Worm (Caenorhabditis elegans) whole organism, early embryonic: Measurements from ENCODE around the gene npr-28.

Experiments used
- B0310.2 ChIP-seq: sonication (generic microtip); optimal IDR thresholded peaks from 2 replicates; lab custom pipeline; 2016; ENCODE audit warnings: mild to moderate bottlenecking, missing genetic modification characterization, missing compliant biosample characterization
- F13C5.2 ChIP-seq: sonication (generic microtip); optimal IDR thresholded peaks from 2 replicates; lab custom pipeline; 2017; ENCODE audit warnings: mild to moderate bottlenecking, missing genetic modification characterization, inconsistent platforms, missing compliant biosample characterization
- aly-1 ChIP-seq: sonication (generic microtip); optimal IDR thresholded peaks from 2 replicates; lab custom pipeline; 2016; ENCODE audit warnings: missing genetic modification characterization, missing compliant biosample characterization
- ama-1 ChIP-seq: fragments of 150-350 bp; optimal IDR thresholded peaks from 2 replicates; lab custom pipeline; 2014
- ceh-13 ChIP-seq: fragments of 200-800 bp; sonication (Bioruptor generic); optimal IDR thresholded peaks from 2 replicates; lab custom pipeline; 2018; ENCODE audit warnings: mild to moderate bottlenecking, missing genetic modification characterization, missing compliant biosample characterization
- ceh-36 ChIP-seq: sonication (generic microtip); optimal IDR thresholded peaks from 2 replicates; lab custom pipeline; 2016; ENCODE audit warnings: missing genetic modification characterization, inconsistent platforms, missing compliant biosample characterization
- ets-7 ChIP-seq: sonication (generic microtip); optimal IDR thresholded peaks from 2 replicates; lab custom pipeline; 2016; ENCODE audit warnings: missing genotype, missing genetic modification characterization, missing compliant biosample characterization
- flt-1 ChIP-seq: fragments of 200-800 bp; sonication (Bioruptor generic); IDR thresholded peaks from 2 replicates; pipeline ENCODE4 v1.3.6; 2022; ENCODE audit warnings: missing genetic modification characterization, missing compliant biosample characterization
- hmbx-1 ChIP-seq: sonication (generic microtip); optimal IDR thresholded peaks from 2 replicates; lab custom pipeline; 2016; ENCODE audit warnings: mild to moderate bottlenecking, missing genetic modification characterization, missing compliant biosample characterization
- hmg-4 ChIP-seq: fragments of 200-800 bp; sonication (Bioruptor generic); optimal IDR thresholded peaks from 2 replicates; lab custom pipeline; 2018; ENCODE audit warnings: mild to moderate bottlenecking, missing genetic modification characterization, missing compliant biosample characterization
- hnd-1 ChIP-seq: sonication (generic microtip); optimal IDR thresholded peaks from 2 replicates; lab custom pipeline; 2016; ENCODE audit warnings: missing genetic modification characterization, missing compliant biosample characterization
- pes-1 ChIP-seq: fragments of 200-800 bp; sonication (Bioruptor generic); IDR thresholded peaks from 2 replicates; pipeline ENCODE4 v1.3.6; 2022; ENCODE audit warnings: missing genetic modification reagents, missing genetic modification characterization, missing compliant biosample characterization
- scrt-1 ChIP-seq: fragments of 200-800 bp; sonication (Bioruptor generic); IDR thresholded peaks from 2 replicates; pipeline ENCODE4 v1.3.6; 2022; ENCODE audit warnings: missing genetic modification characterization, missing compliant biosample characterization
- sea-1 ChIP-seq: fragments of 200-800 bp; sonication (Bioruptor generic); conservative IDR thresholded peaks from 2 replicates; pipeline ENCODE4 v1.3.6; 2022; ENCODE audit warnings: missing genetic modification characterization, missing compliant biosample characterization
- tbx-11 ChIP-seq: fragments of 200-800 bp; sonication (Bioruptor generic); IDR thresholded peaks from 2 replicates; pipeline ENCODE4 v1.3.6; 2022; ENCODE audit warnings: missing genetic modification characterization, missing compliant biosample characterization
- tbx-37 ChIP-seq: fragments of 200-800 bp; sonication (Bioruptor generic); conservative IDR thresholded peaks from 2 replicates; pipeline ENCODE4 v1.3.6; 2022; ENCODE audit warnings: missing genetic modification reagents, missing genetic modification characterization, missing compliant biosample characterization
- tra-4 ChIP-seq: sonication (generic microtip); optimal IDR thresholded peaks from 2 replicates; lab custom pipeline; 2017; ENCODE audit warnings: missing genetic modification characterization, missing compliant biosample characterization

npr-28 gene

ce11 chrX:8354284-8354784, 3.5 kb upstream of the npr-28 start:
- TF ChIP-seq tra-4 (tag; lab: Kevin White, UChicago) (no peak), aly-1 (tag; lab: Kevin White, UChicago) (no peak), pes-1 (GFP tag; lab: Robert Waterston, UW) (no peak), ceh-36 (tag; lab: Kevin White, UChicago) (no peak), scrt-1 (no peak), ama-1 (lab: Kevin White, UChicago) (no peak), flt-1 (no peak), tbx-11 (GFP tag; lab: Robert Waterston, UW) (no peak), F13C5.2 (tag; lab: Kevin White, UChicago) (no peak), ets-7 (no peak), hmbx-1 (tag; lab: Kevin White, UChicago) (no peak), tbx-37 (no peak), hnd-1 (no peak), sea-1 (GFP tag; lab: Robert Waterston, UW) (no peak)

- no peak for TF ChIP-seq aly-1 (tag; lab: Kevin White, UChicago)
- TF ChIP-seq tra-4 (tag; lab: Kevin White, UChicago) = no peak
- no peak for TF ChIP-seq ama-1 (lab: Kevin White, UChicago)
- TF ChIP-seq sea-1 (GFP tag; lab: Robert Waterston, UW) = no peak
- TF ChIP-seq tbx-11 (GFP tag; lab: Robert Waterston, UW) = no peak
- TF ChIP-seq hmg-4 (GFP tag; lab: Kevin White, UChicago) = no peak
- no peak for TF ChIP-seq ets-7
- no peak for TF ChIP-seq B0310.2 (tag; lab: Kevin White, UChicago)
- no peak for TF ChIP-seq hmbx-1 (tag; lab: Kevin White, UChicago)
- TF ChIP-seq hnd-1 = no peak
- no peak for TF ChIP-seq ceh-13 (GFP tag; lab: Kevin White, UChicago)
Measured at ce11 chrX:8346248-8346647, 4.6 kb downstream of the npr-28 start, which contains the start of gene drd-5. TSS of gene drd-5 (minus strand) at chrX:8346348.

ce11 chrX:8341675-8342074, 9.2 kb downstream of the npr-28 start, which contains the start of gene F55E10.1:
TSS of gene F55E10.1 (plus strand) at chrX:8341975.
- TF ChIP-seq sea-1 (GFP tag; lab: Robert Waterston, UW) (no peak), ets-7 (no peak), hnd-1 (no peak), hmg-4 (GFP tag; lab: Kevin White, UChicago) (no peak), ceh-36 (tag; lab: Kevin White, UChicago) (no peak), pes-1 (GFP tag; lab: Robert Waterston, UW) (no peak)

ce11 chrX:8340393-8340792, 10.5 kb downstream of the npr-28 start, which contains the start of gene F55E10.2:
TSS of gene F55E10.2 (plus strand) at chrX:8340693.
- TF ChIP-seq scrt-1 (no peak), B0310.2 (tag; lab: Kevin White, UChicago) (no peak), ets-7 (no peak), tbx-11 (GFP tag; lab: Robert Waterston, UW) (no peak), hmbx-1 (tag; lab: Kevin White, UChicago) (no peak), sea-1 (GFP tag; lab: Robert Waterston, UW) (no peak), tbx-37 (no peak), F13C5.2 (tag; lab: Kevin White, UChicago) (no peak), aly-1 (tag; lab: Kevin White, UChicago) (no peak), flt-1 (no peak), tra-4 (tag; lab: Kevin White, UChicago) (no peak), ceh-36 (tag; lab: Kevin White, UChicago) (no peak), hmg-4 (GFP tag; lab: Kevin White, UChicago) (no peak), ceh-13 (GFP tag; lab: Kevin White, UChicago) (no peak), hnd-1 (no peak), pes-1 (GFP tag; lab: Robert Waterston, UW) (no peak), ama-1 (lab: Kevin White, UChicago) (no peak)

ce11 chrX:8327800-8328199, 23.1 kb downstream of the npr-28 start, which contains the start of gene F55E10.4:
TSS of gene F55E10.4 (minus strand) at chrX:8327900.
- no peak for TF ChIP-seq scrt-1
- TF ChIP-seq aly-1 (tag; lab: Kevin White, UChicago) = no peak
- no peak for TF ChIP-seq sea-1 (GFP tag; lab: Robert Waterston, UW)
- no peak for TF ChIP-seq hmg-4 (GFP tag; lab: Kevin White, UChicago)
- TF ChIP-seq tbx-37 = no peak
- TF ChIP-seq tbx-11 (GFP tag; lab: Robert Waterston, UW) = no peak
- no peak for TF ChIP-seq ceh-36 (tag; lab: Kevin White, UChicago)
- no peak for TF ChIP-seq ama-1 (lab: Kevin White, UChicago)
- TF ChIP-seq pes-1 (GFP tag; lab: Robert Waterston, UW) = no peak
- no peak for TF ChIP-seq ceh-13 (GFP tag; lab: Kevin White, UChicago)
- TF ChIP-seq hmbx-1 (tag; lab: Kevin White, UChicago) = no peak
- TF ChIP-seq B0310.2 (tag; lab: Kevin White, UChicago) = no peak
- TF ChIP-seq F13C5.2 (tag; lab: Kevin White, UChicago) = no peak
- TF ChIP-seq ets-7 = no peak
- TF ChIP-seq hnd-1 = no peak

- no peak for TF ChIP-seq tbx-37
- no peak for TF ChIP-seq sea-1 (GFP tag; lab: Robert Waterston, UW)
- TF ChIP-seq aly-1 (tag; lab: Kevin White, UChicago) = no peak
- no peak for TF ChIP-seq scrt-1
- TF ChIP-seq hmg-4 (GFP tag; lab: Kevin White, UChicago) = no peak
- no peak for TF ChIP-seq hnd-1
- no peak for TF ChIP-seq ama-1 (lab: Kevin White, UChicago)
- no peak for TF ChIP-seq B0310.2 (tag; lab: Kevin White, UChicago)
- TF ChIP-seq pes-1 (GFP tag; lab: Robert Waterston, UW) = no peak
- TF ChIP-seq flt-1 = no peak
Measured at ce11 chrX:8326394-8326793, 24.5 kb downstream of the npr-28 start, which contains the start of gene R09F10.8. TSS of gene R09F10.8 (minus strand) at chrX:8326451.

- no peak for TF ChIP-seq ceh-36 (tag; lab: Kevin White, UChicago)
- no peak for TF ChIP-seq ceh-13 (GFP tag; lab: Kevin White, UChicago)
- no peak for TF ChIP-seq pes-1 (GFP tag; lab: Robert Waterston, UW)
- no peak for TF ChIP-seq sea-1 (GFP tag; lab: Robert Waterston, UW)
- no peak for TF ChIP-seq tbx-11 (GFP tag; lab: Robert Waterston, UW)
- TF ChIP-seq aly-1 (tag; lab: Kevin White, UChicago) = no peak
- TF ChIP-seq hnd-1 = no peak
- no peak for TF ChIP-seq ama-1 (lab: Kevin White, UChicago)
- TF ChIP-seq flt-1 = no peak
- TF ChIP-seq hmg-4 (GFP tag; lab: Kevin White, UChicago) = no peak
- no peak for TF ChIP-seq F13C5.2 (tag; lab: Kevin White, UChicago)
Measured at ce11 chrX:8323371-8323770, 27.5 kb downstream of the npr-28 start, which contains the start of gene R09F10.1. TSS of gene R09F10.1 (plus strand) at chrX:8323592.
